Worm (Caenorhabditis elegans): ENCODE results near the gene argk-1.
A peak's percentile ranks its signal among the peaks of the same experiment; 100 is the strongest.

The argk-1 gene

ce11 chrV:16142371-16142770 lies 38.7 kb downstream of the argk-1 start, which contains the start of gene fbxa-18:
TSS of gene fbxa-18 (plus strand) at chrV:16142671.
- no peak for TF ChIP-seq hlh-30 (tag; optimal IDR thresholded peaks at IDR 0.05; ENCODE audit: insufficient read depth)
- TF ChIP-seq saeg-2 (GFP tag; IDR thresholded peaks at IDR 0.05) = no peak
- TF ChIP-seq nhr-77 (tag; optimal IDR thresholded peaks at IDR 0.05) = no peak
- TF ChIP-seq ZK337.2 (GFP tag; IDR thresholded peaks at IDR 0.05) = no peak
- TF ChIP-seq nhr-237 (tag; optimal IDR thresholded peaks at IDR 0.05) = no peak
- no peak for TF ChIP-seq ceh-44 (GFP tag; IDR thresholded peaks at IDR 0.05)
- no peak for TF ChIP-seq nhr-10 (tag; optimal IDR thresholded peaks at IDR 0.05)
- TF ChIP-seq lin-29 (GFP tag; IDR thresholded peaks at IDR 0.05) = no peak

- TF ChIP-seq dve-1 (tag; optimal IDR thresholded peaks at IDR 0.05; ENCODE audit: insufficient read depth) (no peak), tag-97 (GFP tag; IDR thresholded peaks at IDR 0.05) (no peak), jun-1 (tag; optimal IDR thresholded peaks at IDR 0.05) (no peak), mdl-1 (tag; optimal IDR thresholded peaks at IDR 0.05) (no peak), ces-1 (GFP tag; optimal IDR thresholded peaks at IDR 0.05) (no peak), hlh-30 (tag; optimal IDR thresholded peaks at IDR 0.05; ENCODE audit: insufficient read depth) (no peak), dmd-9 (GFP tag; IDR thresholded peaks at IDR 0.05) (no peak), nhr-237 (tag; optimal IDR thresholded peaks at IDR 0.05) (no peak), aha-1 (tag) (no peak), dmd-6 (GFP tag; IDR thresholded peaks at IDR 0.05) (peak; percentile 52; the same call in 1 of the 2 replicates), unc-62 (GFP tag; optimal IDR thresholded peaks at IDR 0.05 in 1 of 2) (peak in 1 of 2 experiments; percentile 4), unc-62 (tag; optimal IDR thresholded peaks at IDR 0.05) (no peak), nhr-77 (tag; optimal IDR thresholded peaks at IDR 0.05) (peak; percentile 41), ceh-44 (GFP tag; IDR thresholded peaks at IDR 0.05) (no peak), lin-38 (GFP tag; IDR thresholded peaks at IDR 0.05) (no peak), unc-39 (tag; optimal IDR thresholded peaks at IDR 0.05) (no peak), pqm-1 (tag; optimal IDR thresholded peaks at IDR 0.05) (peak; percentile 42), D1046.2 (GFP tag; IDR thresholded peaks at IDR 0.05) (no peak), ztf-7 (tag; optimal IDR thresholded peaks at IDR 0.05) (no peak), nhr-28 (tag; optimal IDR thresholded peaks at IDR 0.05) (peak; percentile 66)
These were observed 39.4 kb downstream of the argk-1 start, which contains the start of gene fbxa-88 for ce11 chrV:16143066-16143581. TSS of gene fbxa-88 (minus strand) at chrV:16143116.

- no peak for TF ChIP-seq unc-39 (tag; optimal IDR thresholded peaks at IDR 0.05)
- no peak for TF ChIP-seq zip-11 (GFP tag; IDR thresholded peaks at IDR 0.05)
- TF ChIP-seq unc-62 (GFP tag; optimal IDR thresholded peaks at IDR 0.05 in 1 of 2) = peak in 1 of 2 experiments; percentile 91
- no peak for TF ChIP-seq unc-62 (tag; optimal IDR thresholded peaks at IDR 0.05)
These were observed 41.3 kb downstream of the argk-1 start for ce11 chrV:16145009-16145408.

ce11 chrV:16148805-16149204 lies 45.1 kb downstream of the argk-1 start, which contains the start of gene F10A3.4:
TSS of gene F10A3.4 (plus strand) at chrV:16149105.
- TF ChIP-seq lin-39 (tag; optimal IDR thresholded peaks at IDR 0.05) = no peak

ce11 chrV:16153375-16153774 lies 49.7 kb downstream of the argk-1 start, which contains the start of gene str-254:
TSS of gene str-254 (minus strand) at chrV:16153475.
- TF ChIP-seq saeg-2 (GFP tag; IDR thresholded peaks at IDR 0.05) (no peak), fkh-10 (GFP tag; optimal IDR thresholded peaks at IDR 0.05) (no peak), hlh-11 (tag; optimal IDR thresholded peaks at IDR 0.05) (no peak), nhr-41 (GFP tag; IDR thresholded peaks at IDR 0.05) (no peak), zip-2 (tag; optimal IDR thresholded peaks at IDR 0.05) (no peak), lsy-2 (tag; optimal IDR thresholded peaks at IDR 0.05) (no peak)

ce11 chrV:16155111-16155510 lies 51.4 kb downstream of the argk-1 start, which contains the start of gene str-97:
TSS of gene str-97 (minus strand) at chrV:16155211.
- no peak for TF ChIP-seq jun-1 (tag; optimal IDR thresholded peaks at IDR 0.05)
- TF ChIP-seq unc-62 (GFP tag; optimal IDR thresholded peaks at IDR 0.05 in 1 of 2) = peak in 1 of 2 experiments; percentile 62
- no peak for TF ChIP-seq unc-62 (tag; optimal IDR thresholded peaks at IDR 0.05)
- TF ChIP-seq lin-1 (GFP tag; IDR thresholded peaks at IDR 0.05) = no peak
- TF ChIP-seq skn-1 (tag; optimal IDR thresholded peaks at IDR 0.05) = no peak

Data from whole organism, L4 larva.